Worm (Caenorhabditis elegans): ENCODE data around the gene pir-2.
A peak's percentile ranks its signal among the peaks of the same experiment; 100 is the strongest.

pir-2 gene

ce11 chrIII:9488431-9488830 is 45.0 kb upstream of the pir-2 start, which contains the start of gene nlp-36:
Gene nlp-36 (plus strand): TSS chrIII:9488731.
- TF ChIP-seq isw-1 (GFP tag; IDR thresholded peaks at IDR 0.05): no peak
- TF ChIP-seq pag-3 (tag; optimal IDR thresholded peaks at IDR 0.05; ENCODE audit: borderline replicate concordance, insufficient read depth): no peak
- TF ChIP-seq C34B4.2 (tag; optimal IDR thresholded peaks at IDR 0.05): no peak
- TF ChIP-seq dsc-1 (tag; optimal IDR thresholded peaks at IDR 0.05): no peak
- no peak for TF ChIP-seq alr-1 (tag; optimal IDR thresholded peaks at IDR 0.05; ENCODE audit: borderline replicate concordance)
- TF ChIP-seq tbx-2 (tag; optimal IDR thresholded peaks at IDR 0.05): no peak
- no peak for TF ChIP-seq nhr-20 (tag; optimal IDR thresholded peaks at IDR 0.05)
- no peak for TF ChIP-seq egl-13 (tag; optimal IDR thresholded peaks at IDR 0.05)
- no peak for TF ChIP-seq ceh-82 (tag; optimal IDR thresholded peaks at IDR 0.05)
- no peak for TF ChIP-seq lin-13 (GFP tag; optimal IDR thresholded peaks at IDR 0.05)
- no peak for TF ChIP-seq ceh-88 (GFP tag; IDR thresholded peaks at IDR 0.05)
- TF ChIP-seq hlh-4 (tag; optimal IDR thresholded peaks at IDR 0.05): no peak
- no peak for TF ChIP-seq unc-62 (GFP tag; optimal IDR thresholded peaks at IDR 0.05)

- no peak for TF ChIP-seq nhr-85 (tag)
- TF ChIP-seq lin-13 (GFP tag; optimal IDR thresholded peaks at IDR 0.05): no peak
- no peak for TF ChIP-seq lir-3 (tag; optimal IDR thresholded peaks at IDR 0.05; ENCODE audit: poor library complexity)
Measured at ce11 chrIII:9488027-9488426, 44.6 kb upstream of the pir-2 start.

ce11 chrIII:9487454-9487853 is 44.0 kb upstream of the pir-2 start:
- TF ChIP-seq ceh-63 (GFP tag; optimal IDR thresholded peaks at IDR 0.05): no peak
- TF ChIP-seq elt-2 (tag; optimal IDR thresholded peaks at IDR 0.05): peak; percentile 6
- TF ChIP-seq nhr-84 (tag; optimal IDR thresholded peaks at IDR 0.05): no peak
- no peak for TF ChIP-seq efl-3 (GFP tag; optimal IDR thresholded peaks at IDR 0.05)
- no peak for TF ChIP-seq zag-1 (tag; optimal IDR thresholded peaks at IDR 0.05)
- TF ChIP-seq nhr-90 (tag; optimal IDR thresholded peaks at IDR 0.05; ENCODE audit: poor library complexity): no peak
- no peak for TF ChIP-seq nhr-47 (tag; optimal IDR thresholded peaks at IDR 0.05)
- TF ChIP-seq ceh-88 (GFP tag; IDR thresholded peaks at IDR 0.05): no peak
- no peak for TF ChIP-seq alr-1 (tag; optimal IDR thresholded peaks at IDR 0.05; ENCODE audit: borderline replicate concordance)

DNA sequence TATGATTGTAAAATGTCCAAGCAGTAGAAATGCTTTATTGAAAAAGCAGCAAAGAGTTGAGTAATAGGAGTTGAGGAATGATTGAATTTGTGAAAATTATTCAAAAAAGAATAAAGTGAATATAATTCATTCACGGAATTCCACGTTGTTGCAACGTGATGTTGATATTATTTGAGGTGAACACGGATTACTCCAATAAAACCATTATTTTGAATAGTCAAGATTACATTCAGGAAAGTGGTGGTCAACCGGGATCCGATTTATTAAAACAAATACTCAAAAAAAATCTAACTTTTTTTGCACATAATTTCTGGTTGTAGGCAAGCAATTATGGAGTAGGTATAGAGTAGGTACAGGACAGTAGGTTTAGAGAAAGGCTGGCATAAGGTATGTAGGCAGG is 41.9 kb upstream of the pir-2 start, which contains the start of gene bre-3:
Gene bre-3, minus strand, starts transcription at position 101 of the 400 bp plus-strand sequence.
- no peak for TF ChIP-seq irx-1 (tag; optimal IDR thresholded peaks at IDR 0.05)
- no peak for TF ChIP-seq hpl-2 (GFP tag; optimal IDR thresholded peaks at IDR 0.05)

ce11 chrIII:9483716-9484115 is 40.3 kb upstream of the pir-2 start:
- TF ChIP-seq C34B4.2 (tag; optimal IDR thresholded peaks at IDR 0.05) (no peak), Y116A8C.19 (tag; optimal IDR thresholded peaks at IDR 0.05; ENCODE audit: borderline replicate concordance) (no peak), pax-3 (tag; optimal IDR thresholded peaks at IDR 0.05) (no peak), elt-3 (tag; optimal IDR thresholded peaks at IDR 0.05) (no peak), nhr-76 (tag; optimal IDR thresholded peaks at IDR 0.05) (no peak), tbx-2 (tag; optimal IDR thresholded peaks at IDR 0.05) (no peak), ceh-82 (tag; optimal IDR thresholded peaks at IDR 0.05) (peak in 1 of 3 experiments; percentile 49), nhr-20 (tag; optimal IDR thresholded peaks at IDR 0.05) (peak; percentile 2), elt-2 (tag; optimal IDR thresholded peaks at IDR 0.05) (no peak), hlh-4 (tag; optimal IDR thresholded peaks at IDR 0.05) (no peak), zag-1 (tag; optimal IDR thresholded peaks at IDR 0.05) (no peak), lin-13 (GFP tag; optimal IDR thresholded peaks at IDR 0.05) (no peak), efl-3 (GFP tag; optimal IDR thresholded peaks at IDR 0.05) (no peak), nhr-90 (tag; optimal IDR thresholded peaks at IDR 0.05; ENCODE audit: poor library complexity) (no peak), fkh-4 (tag; optimal IDR thresholded peaks at IDR 0.05; ENCODE audit: borderline replicate concordance) (peak; percentile 58), sup-37 (GFP tag; optimal IDR thresholded peaks at IDR 0.05) (no peak), unc-30 (tag; optimal IDR thresholded peaks at IDR 0.05) (no peak), nhr-237 (tag; optimal IDR thresholded peaks at IDR 0.05) (no peak), jun-1 (tag; optimal IDR thresholded peaks at IDR 0.05) (no peak), aly-2 (tag; optimal IDR thresholded peaks at IDR 0.05) (no peak), mef-2 (tag; optimal IDR thresholded peaks at IDR 0.05) (no peak), hpl-2 (GFP tag; optimal IDR thresholded peaks at IDR 0.05) (no peak), lin-35 (GFP tag; optimal IDR thresholded peaks at IDR 0.05) (peak in 1 of 2 experiments; percentile 32), zip-4 (GFP tag; optimal IDR thresholded peaks at IDR 0.05) (no peak), ceh-90 (tag; optimal IDR thresholded peaks at IDR 0.05) (no peak), nhr-71 (tag; optimal IDR thresholded peaks at IDR 0.05) (peak; percentile 50), mep-1 (tag; optimal IDR thresholded peaks at IDR 0.05) (no peak), blmp-1 (tag; optimal IDR thresholded peaks at IDR 0.05) (no peak), nhr-47 (tag; optimal IDR thresholded peaks at IDR 0.05) (no peak), F16B12.6 (tag; optimal IDR thresholded peaks at IDR 0.05) (no peak), snpc-4 (tag; optimal IDR thresholded peaks at IDR 0.05) (no peak)

Measured in whole organism, L1 larva.